Fruit fly (Drosophila melanogaster): Measurements from ENCODE around the gene rols.

dm6 chr3L:11975811-11976210, 88.8 kb downstream of the rols start, which contains the start of gene CG43896:
- TF ChIP-seq CTCF (optimal IDR thresholded peaks at IDR 0.05), result no peak
- no peak for TF ChIP-seq CG8478 (optimal IDR thresholded peaks at IDR 0.05)
